Fruit fly (Drosophila melanogaster): ENCODE results near the gene Fip1.

DNA sequence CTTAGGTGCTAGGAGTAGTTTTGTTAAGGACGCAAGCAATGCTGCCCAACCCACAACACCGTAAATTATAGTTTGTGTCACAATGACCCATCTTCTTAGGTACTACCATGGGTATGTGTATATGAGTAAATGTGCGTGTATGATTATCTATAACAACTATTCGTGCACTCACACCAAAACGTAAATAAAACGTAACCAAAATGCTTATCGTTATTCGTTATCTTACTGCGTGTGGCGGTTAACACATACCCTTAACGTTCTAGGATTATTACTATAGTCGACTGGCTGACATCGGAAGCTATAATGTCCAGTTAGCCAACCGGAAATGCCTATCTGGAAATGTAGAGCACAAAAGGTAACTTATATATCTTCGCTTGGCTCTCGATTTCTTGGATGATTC lies 39.7 kb upstream of the Fip1 start:
- TF ChIP-seq CG7928 (GFP tag; optimal IDR thresholded peaks at IDR 0.05) (no peak), Opbp (GFP tag; IDR thresholded peaks at IDR 0.05; ENCODE audit: partially characterized antibody) (no peak), CG18476 (GFP tag; optimal IDR thresholded peaks at IDR 0.05) (no peak), caup (GFP tag; optimal IDR thresholded peaks at IDR 0.05; ENCODE audit: severe bottlenecking) (no peak), CG33557 (GFP tag; optimal IDR thresholded peaks at IDR 0.05) (no peak), CG10654 (GFP tag; optimal IDR thresholded peaks at IDR 0.05) (no peak), wor (GFP tag; IDR thresholded peaks at IDR 0.05) (no peak), CG34224 (GFP tag; IDR thresholded peaks at IDR 0.05; ENCODE audit: partially characterized antibody) (no peak), Rfx (GFP tag; IDR thresholded peaks at IDR 0.05) (no peak), Hr78 (GFP tag; optimal IDR thresholded peaks at IDR 0.05) (no peak)
